Fruit fly (Drosophila melanogaster) Kc167 (cell line): ENCODE measurements around the gene eIF1.

Experiments used
- h ChIP-seq: fragments of >200 bp; optimal IDR thresholded peaks from 3 replicates; lab custom pipeline; 2018; ENCODE audit warnings: missing external identifiers
- insv ChIP-seq: fragments of >200 bp; optimal IDR thresholded peaks from 3 replicates; lab custom pipeline; 2018; ENCODE audit warnings: missing external identifiers
- psq ChIP-seq: fragments of >200 bp; optimal IDR thresholded peaks from 2 replicates; lab custom pipeline; 2017; ENCODE audit warnings: missing external identifiers
- ttk ChIP-seq: sonication (Bioruptor generic); optimal IDR thresholded peaks from 2 replicates; lab custom pipeline; 2017; ENCODE audit warnings: missing external identifiers

- TF ChIP-seq h (lab: Kevin White, UChicago) (no peak), psq (lab: Kevin White, UChicago) (no peak), ttk (lab: Kevin White, UChicago) (no peak), insv (lab: Kevin White, UChicago) (no peak)
Measured at dm6 chr3L:3266306-3266705, 43.2 kb downstream of the eIF1 start.
